Worm (Caenorhabditis elegans): ENCODE measurements around the gene Y46G5A.18.

ce11 chrII:12797211-12797794 lies 7.8 kb downstream of the Y46G5A.18 start:
- no peak for TF ChIP-seq pha-4 (tag; optimal IDR thresholded peaks at IDR 0.05)
- no peak for TF ChIP-seq elt-1 (tag; optimal IDR thresholded peaks at IDR 0.05; ENCODE audit: borderline replicate concordance, insufficient read depth)
- no peak for TF ChIP-seq ztf-11 (tag; optimal IDR thresholded peaks at IDR 0.05)
